Worm (Caenorhabditis elegans) whole organism, L4 larva: Measurements from ENCODE around the gene ZK666.1.

Experiments
- F10B5.3 ChIP-seq: sonication (generic microtip); optimal IDR thresholded peaks from 2 replicates; lab custom pipeline; 2016; ENCODE audit warnings: mild to moderate bottlenecking, missing genetic modification characterization, missing compliant biosample characterization
- F44E2.7 ChIP-seq: fragments of 200-800 bp; sonication (Bioruptor generic); IDR thresholded peaks from 2 replicates; pipeline ENCODE4 v2.1.2; 2022; ENCODE audit warnings: missing genetic modification characterization, missing compliant biosample characterization
- F49E8.2 ChIP-seq: sonication (generic microtip); optimal IDR thresholded peaks from 2 replicates; lab custom pipeline; 2016; ENCODE audit warnings: missing compliant biosample characterization, mild to moderate bottlenecking, missing genetic modification characterization, borderline replicate concordance
- R02D3.7 ChIP-seq: fragments of 150-350 bp; sonication (generic microtip); optimal IDR thresholded peaks from 3 replicates; lab custom pipeline; 2014; ENCODE audit warnings: missing biosample characterization, missing genetic modification characterization
- T20F7.1 ChIP-seq: fragments of 200-800 bp; sonication (Bioruptor generic); optimal IDR thresholded peaks from 2 replicates; lab custom pipeline; 2018; ENCODE audit warnings: mild to moderate bottlenecking, missing genetic modification characterization, missing compliant biosample characterization
- T26A8.4 ChIP-seq: fragments of 200-800 bp; sonication (Bioruptor generic); IDR thresholded peaks from 2 replicates; pipeline ENCODE4 v1.3.6; 2022; ENCODE audit warnings: missing genetic modification characterization, missing compliant biosample characterization
- Y105C5A.15 ChIP-seq: fragments of 200-800 bp; sonication (Bioruptor generic); IDR thresholded peaks from 2 replicates; pipeline ENCODE4 v1.3.6; 2022; ENCODE audit warnings: missing genetic modification characterization, missing compliant biosample characterization
- Y48G9A.11 ChIP-seq: fragments of 200-800 bp; sonication (Bioruptor generic); IDR thresholded peaks from 2 replicates; pipeline ENCODE4 v1.3.6; 2022; ENCODE audit warnings: missing genetic modification reagents, missing genetic modification characterization, missing compliant biosample characterization
- Y75B8A.6 ChIP-seq: fragments of 200-800 bp; sonication (Bioruptor generic); IDR thresholded peaks from 2 replicates; pipeline ENCODE4 v1.3.6; 2022; ENCODE audit warnings: missing genetic modification reagents, missing genetic modification characterization, missing compliant biosample characterization
- ZK546.5 ChIP-seq, 2 experiments: sonication (generic microtip); optimal IDR thresholded peaks; 2 replicates each; lab custom pipeline; 2017; ENCODE audit warnings: missing biosample characterization in 2 of 2, missing genetic modification characterization in 2 of 2
- aly-2 ChIP-seq: sonication (generic microtip); optimal IDR thresholded peaks from 2 replicates; lab custom pipeline; 2018; ENCODE audit warnings: missing biosample characterization, missing genetic modification characterization
- attf-4 ChIP-seq: sonication (generic microtip); optimal IDR thresholded peaks from 3 replicates; lab custom pipeline; 2017; ENCODE audit warnings: missing biosample characterization, missing genetic modification characterization
- ceh-44 ChIP-seq: fragments of 200-800 bp; sonication (Bioruptor generic); IDR thresholded peaks from 2 replicates; pipeline ENCODE4 v1.3.6; 2022; ENCODE audit warnings: missing genetic modification reagents, missing genetic modification characterization, missing compliant biosample characterization
- ces-1 ChIP-seq: fragments of 150-350 bp; sonication (generic microtip); optimal IDR thresholded peaks from 4 replicates; lab custom pipeline; 2014; ENCODE audit warnings: missing biosample characterization, missing genetic modification reagents, missing genetic modification characterization
- ctbp-1 ChIP-seq: fragments of 200-800 bp; sonication (Bioruptor generic); IDR thresholded peaks from 2 replicates; pipeline ENCODE4 v1.3.6; 2022; ENCODE audit warnings: missing genetic modification reagents, missing genetic modification characterization, missing compliant biosample characterization
- daf-12 ChIP-seq: fragments of 150-350 bp; optimal IDR thresholded peaks from 2 replicates; lab custom pipeline; 2014; ENCODE audit warnings: missing biosample characterization, missing genetic modification reagents, missing genetic modification characterization
- daf-8 ChIP-seq: fragments of 200-800 bp; sonication (Bioruptor generic); IDR thresholded peaks from 2 replicates; pipeline ENCODE4 v1.3.6; 2022; ENCODE audit warnings: missing genetic modification characterization, missing compliant biosample characterization
- dpl-1 ChIP-seq: fragments of 150-350 bp; optimal IDR thresholded peaks from 2 replicates; lab custom pipeline; 2014; ENCODE audit warnings: missing biosample characterization, missing genetic modification reagents, missing genetic modification characterization
- egl-43 ChIP-seq: fragments of 200-800 bp; sonication (Bioruptor generic); IDR thresholded peaks from 2 replicates; pipeline ENCODE4 v1.3.6; 2022; ENCODE audit warnings: missing genetic modification reagents, missing genetic modification characterization, missing compliant biosample characterization
- fos-1 ChIP-seq: fragments of 150-350 bp; optimal IDR thresholded peaks from 2 replicates; lab custom pipeline; 2014; ENCODE audit warnings: missing biosample characterization, missing genetic modification characterization
- hif-1 ChIP-seq, 2 experiments: sonication (generic microtip); optimal IDR thresholded peaks; 2 replicates each; lab custom pipeline; 2016 to 2017; ENCODE audit warnings: missing compliant biosample characterization in 2 of 2, missing genetic modification characterization in 2 of 2, missing genetic modification reagents in 2 of 2, missing genotype in 2 of 2, mild to moderate bottlenecking in 1 of 2
- hlh-30 ChIP-seq: sonication (generic microtip); optimal IDR thresholded peaks from 2 replicates; lab custom pipeline; 2017; ENCODE audit warnings: antibody characterized with exemption, mild to moderate bottlenecking, missing genetic modification characterization, missing compliant biosample characterization; ENCODE audit not compliant: insufficient read depth
- hmg-1.1 ChIP-seq: fragments of 200-800 bp; sonication (Bioruptor generic); IDR thresholded peaks from 2 replicates; pipeline ENCODE4 v1.3.6; 2022; ENCODE audit warnings: missing genetic modification reagents, missing genetic modification characterization, missing compliant biosample characterization
- jun-1 ChIP-seq: fragments of 150-350 bp; optimal IDR thresholded peaks from 2 replicates; lab custom pipeline; 2014; ENCODE audit warnings: missing biosample characterization, missing genetic modification reagents, missing genetic modification characterization
- lim-7 ChIP-seq: fragments of 200-800 bp; sonication (Bioruptor generic); IDR thresholded peaks from 2 replicates; pipeline ENCODE4 v1.3.6; 2022; ENCODE audit warnings: missing genetic modification characterization, missing compliant biosample characterization
- lin-13 ChIP-seq: fragments of 150-350 bp; optimal IDR thresholded peaks from 2 replicates; lab custom pipeline; 2014; ENCODE audit warnings: missing biosample characterization, missing genetic modification reagents, missing genetic modification characterization
- lin-15B ChIP-seq: fragments of 150-350 bp; sonication (generic microtip); optimal IDR thresholded peaks from 3 replicates; lab custom pipeline; 2014; ENCODE audit warnings: missing biosample characterization, missing genetic modification characterization
- lin-39 ChIP-seq: fragments of 150-350 bp; optimal IDR thresholded peaks from 2 replicates; lab custom pipeline; 2014; ENCODE audit warnings: missing biosample characterization, missing genetic modification reagents, missing genetic modification characterization
- lir-3 ChIP-seq: sonication (generic microtip); optimal IDR thresholded peaks from 2 replicates; lab custom pipeline; 2016; ENCODE audit warnings: mild to moderate bottlenecking, missing genetic modification characterization, missing compliant biosample characterization
- lsy-2 ChIP-seq, 2 experiments: fragments of 150-350 bp in 1 of 2; sonication (generic microtip) in 1 of 2; optimal IDR thresholded peaks; 2 replicates each; lab custom pipeline; 2014 to 2017; ENCODE audit warnings: missing biosample characterization in 2 of 2, missing genetic modification characterization in 2 of 2
- mxl-3 ChIP-seq: fragments of 200-800 bp; sonication (Bioruptor generic); optimal IDR thresholded peaks from 2 replicates; lab custom pipeline; 2018; ENCODE audit warnings: mild to moderate bottlenecking, missing genetic modification characterization, missing compliant biosample characterization
- nhr-10 ChIP-seq: fragments of 150-350 bp; optimal IDR thresholded peaks from 2 replicates; lab custom pipeline; 2014; ENCODE audit warnings: missing biosample characterization, missing genetic modification characterization
- nhr-111 ChIP-seq: fragments of 200-800 bp; sonication (Bioruptor generic); optimal IDR thresholded peaks from 2 replicates; lab custom pipeline; 2018; ENCODE audit warnings: mild to moderate bottlenecking, missing genetic modification characterization, missing compliant biosample characterization
- nhr-237 ChIP-seq: sonication (generic microtip); optimal IDR thresholded peaks from 2 replicates; lab custom pipeline; 2017; ENCODE audit warnings: missing biosample characterization, missing genetic modification characterization
- nhr-25 ChIP-seq: sonication (generic microtip); optimal IDR thresholded peaks from 2 replicates; lab custom pipeline; 2017; ENCODE audit warnings: missing genetic modification characterization, mild to moderate bottlenecking, missing compliant biosample characterization, antibody characterized with exemption, moderate library complexity, borderline replicate concordance; ENCODE audit not compliant: insufficient read depth
- nhr-28 ChIP-seq: fragments of 150-350 bp; optimal IDR thresholded peaks from 2 replicates; lab custom pipeline; 2014; ENCODE audit warnings: missing biosample characterization, missing genetic modification characterization
- nhr-6 ChIP-seq: fragments of 150-350 bp; optimal IDR thresholded peaks from 2 replicates; lab custom pipeline; 2014; ENCODE audit warnings: missing biosample characterization, missing genetic modification characterization
- nhr-77 ChIP-seq: fragments of 150-350 bp; optimal IDR thresholded peaks from 2 replicates; lab custom pipeline; 2014; ENCODE audit warnings: missing biosample characterization, missing genetic modification characterization
- pha-4 ChIP-seq, 2 experiments: fragments of 150-350 bp in 1 of 2; fragments of 200-800 bp in 1 of 2; sonication (Bioruptor generic) in 1 of 2; IDR thresholded peaks in 1 of 2; optimal IDR thresholded peaks in 1 of 2; 2 replicates each; pipeline versions ENCODE4 v1.3.6 to Lab custom; 2014 to 2022; ENCODE audit warnings: missing genetic modification characterization in 2 of 2, missing genetic modification reagents in 2 of 2, missing biosample characterization in 1 of 2, missing compliant biosample characterization in 1 of 2
- php-3 ChIP-seq: fragments of 200-800 bp; sonication (Bioruptor generic); IDR thresholded peaks from 2 replicates; pipeline ENCODE4 v1.3.6; 2022; ENCODE audit warnings: missing genetic modification reagents, missing genetic modification characterization, missing compliant biosample characterization
- pqm-1 ChIP-seq: sonication (generic microtip); optimal IDR thresholded peaks from 2 replicates; lab custom pipeline; 2017; ENCODE audit warnings: missing biosample characterization, missing genetic modification characterization
- sdz-12 ChIP-seq: fragments of 200-800 bp; sonication (Bioruptor generic); optimal IDR thresholded peaks from 2 replicates; lab custom pipeline; 2018; ENCODE audit warnings: mild to moderate bottlenecking, missing genetic modification characterization, missing compliant biosample characterization
- set-16 ChIP-seq: fragments of 200-800 bp; sonication (Bioruptor generic); IDR thresholded peaks from 2 replicates; pipeline ENCODE4 v1.3.6; 2022; ENCODE audit warnings: missing genetic modification reagents, missing genetic modification characterization, missing compliant biosample characterization
- snpc-1.2 ChIP-seq: fragments of 200-800 bp; sonication (Bioruptor generic); IDR thresholded peaks from 2 replicates; pipeline ENCODE4 v1.3.6; 2022; ENCODE audit warnings: missing genetic modification reagents, missing genetic modification characterization, missing compliant biosample characterization
- spr-1 ChIP-seq: sonication (generic microtip); optimal IDR thresholded peaks from 2 replicates; lab custom pipeline; 2016; ENCODE audit warnings: mild to moderate bottlenecking, missing genetic modification characterization, missing compliant biosample characterization
- tra-1 ChIP-seq: fragments of 200-800 bp; sonication (Bioruptor generic); IDR thresholded peaks from 2 replicates; pipeline ENCODE4 v1.3.6; 2022; ENCODE audit warnings: missing genetic modification reagents, missing genetic modification characterization, missing compliant biosample characterization
- unc-130 ChIP-seq: sonication (generic microtip); optimal IDR thresholded peaks from 2 replicates; lab custom pipeline; 2016; ENCODE audit warnings: missing genetic modification reagents, missing genetic modification characterization, missing compliant biosample characterization
- vab-7 ChIP-seq: fragments of 200-800 bp; sonication (Bioruptor generic); IDR thresholded peaks from 2 replicates; pipeline ENCODE4 v1.3.6; 2022; ENCODE audit warnings: missing genetic modification reagents, missing genetic modification characterization, missing compliant biosample characterization
- zfp-2 ChIP-seq: sonication (generic microtip); optimal IDR thresholded peaks from 2 replicates; lab custom pipeline; 2016; ENCODE audit warnings: mild to moderate bottlenecking, missing genetic modification characterization, missing compliant biosample characterization
- zip-2 ChIP-seq: fragments of 150-350 bp; optimal IDR thresholded peaks from 2 replicates; lab custom pipeline; 2014; ENCODE audit warnings: missing biosample characterization, missing genetic modification characterization
- ztf-11 ChIP-seq: fragments of 150-350 bp; optimal IDR thresholded peaks from 2 replicates; lab custom pipeline; 2014; ENCODE audit warnings: missing biosample characterization, missing genetic modification characterization
- ztf-7 ChIP-seq: fragments of 150-350 bp; optimal IDR thresholded peaks from 2 replicates; lab custom pipeline; 2014; ENCODE audit warnings: missing biosample characterization, missing genetic modification characterization

ZK666.1 gene

DNA sequence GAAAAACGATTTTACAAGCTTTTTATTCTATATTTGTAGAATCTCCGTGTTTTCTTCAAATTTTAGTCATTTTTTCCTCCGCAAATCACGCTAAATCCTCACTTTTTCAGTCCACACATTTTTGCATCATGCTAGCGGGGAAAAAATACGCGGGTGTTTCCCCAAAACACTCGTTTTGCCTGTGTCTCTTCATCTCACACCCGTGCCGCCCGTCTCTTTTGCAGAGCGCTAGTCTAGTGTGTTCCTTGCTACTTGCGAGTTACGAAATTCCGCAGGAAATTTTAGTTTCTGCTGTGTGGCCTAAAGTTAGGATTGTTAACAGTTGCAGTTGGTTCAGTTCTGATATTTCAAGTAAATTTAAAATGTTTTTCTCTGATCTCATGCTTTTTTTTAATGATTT lies 25.4 kb downstream of the ZK666.1 start (continued):
- TF ChIP-seq F44E2.7 (GFP tag; lab: Robert Waterston, UW) (no peak), vab-7 (GFP tag; lab: Robert Waterston, UW) (no peak), T26A8.4 (GFP tag; lab: Robert Waterston, UW) (no peak), lin-39 (tag; lab: Kevin White, UChicago) (no peak), T20F7.1 (GFP tag; lab: Kevin White, UChicago) (no peak), ZK546.5 (tag; optimal IDR thresholded peaks at IDR 0.05; lab: Kevin White, UChicago) (no peak), R02D3.7 (tag; lab: Kevin White, UChicago) (no peak), php-3 (GFP tag; lab: Robert Waterston, UW) (no peak), set-16 (GFP tag; lab: Robert Waterston, UW) (no peak), ztf-11 (tag; lab: Kevin White, UChicago) (no peak), sdz-12 (GFP tag; lab: Kevin White, UChicago) (no peak), attf-4 (no peak), nhr-237 (no peak), nhr-28 (tag; lab: Kevin White, UChicago) (peak; percentile 77), aly-2 (tag; lab: Kevin White, UChicago) (no peak), ces-1 (no peak), Y75B8A.6 (GFP tag; lab: Robert Waterston, UW) (no peak), zip-2 (no peak), nhr-10 (no peak), F49E8.2 (no peak), ztf-7 (tag; lab: Kevin White, UChicago) (no peak), spr-1 (tag; lab: Kevin White, UChicago) (no peak), pha-4 (GFP tag; IDR thresholded peaks at IDR 0.05; lab: Robert Waterston, UW) (no peak), pha-4 (tag; optimal IDR thresholded peaks at IDR 0.05; lab: Kevin White, UChicago) (peak; percentile 8), mxl-3 (GFP tag; lab: Kevin White, UChicago) (peak; percentile 66), lir-3 (tag; lab: Kevin White, UChicago) (no peak), lsy-2 (tag; optimal IDR thresholded peaks at IDR 0.05; lab: Kevin White, UChicago) (no peak), egl-43 (GFP tag; lab: Robert Waterston, UW) (no peak), nhr-77 (tag; lab: Kevin White, UChicago) (no peak), nhr-6 (tag; lab: Kevin White, UChicago) (no peak), fos-1 (no peak), hif-1 (tag; optimal IDR thresholded peaks at IDR 0.05; lab: Kevin White, UChicago) (peak in 1 of 2 experiments; percentile 30), dpl-1 (peak; percentile 17), ceh-44 (GFP tag; lab: Robert Waterston, UW) (no peak), jun-1 (tag; lab: Kevin White, UChicago) (no peak), tra-1 (peak; percentile 52; the same call in 1 of the 2 replicates), zfp-2 (no peak), lim-7 (GFP tag; lab: Robert Waterston, UW) (no peak), pqm-1 (no peak), unc-130 (GFP tag; lab: Kevin White, UChicago) (no peak), F10B5.3 (tag; lab: Kevin White, UChicago) (no peak), nhr-25 (tag; lab: Kevin White, UChicago) (no peak), hmg-1.1 (GFP tag; lab: Robert Waterston, UW) (peak; percentile 64), nhr-111 (GFP tag; lab: Kevin White, UChicago) (no peak), daf-12 (no peak), hlh-30 (tag; lab: Kevin White, UChicago) (peak; percentile 49), lin-15B (no peak), Y105C5A.15 (GFP tag; lab: Robert Waterston, UW) (no peak), snpc-1.2 (GFP tag; lab: Robert Waterston, UW) (no peak), Y48G9A.11 (GFP tag; lab: Robert Waterston, UW) (no peak), ctbp-1 (GFP tag; lab: Robert Waterston, UW) (no peak), lin-13 (GFP tag; lab: Kevin White, UChicago) (no peak), daf-8 (GFP tag; lab: Robert Waterston, UW) (no peak)
